Worm (Caenorhabditis elegans): Measurements from ENCODE around the gene B0303.11.
A peak's percentile ranks its signal among the peaks of the same experiment; 100 is the strongest.

Gene B0303.11

DNA sequence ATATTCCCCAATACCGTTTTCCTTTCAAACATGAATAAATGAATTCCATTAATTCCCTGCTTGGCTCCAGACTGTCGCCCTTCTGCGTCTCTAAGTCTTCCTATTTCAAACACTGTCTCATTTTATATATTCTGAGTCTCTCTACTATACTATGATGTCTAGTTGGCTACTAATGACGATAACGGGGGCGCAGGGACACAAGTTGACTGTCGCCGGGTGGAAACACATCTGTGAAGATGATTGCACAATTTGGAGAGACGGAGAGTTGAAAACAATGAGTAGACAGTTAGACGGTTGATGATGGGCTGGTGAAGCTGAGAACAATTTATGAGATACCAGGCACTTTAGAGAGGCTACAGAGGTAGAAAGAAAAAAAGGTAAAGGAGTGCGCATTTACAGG lies 39.3 kb upstream of the B0303.11 start, which contains the start of gene sma-2 (continued):
- TF ChIP-seq irx-1 (tag; optimal IDR thresholded peaks at IDR 0.05) (peak; percentile 10), tbx-2 (tag; optimal IDR thresholded peaks at IDR 0.05) (peak; percentile 81), ceh-90 (tag; optimal IDR thresholded peaks at IDR 0.05) (no peak), mab-9 (GFP tag; IDR thresholded peaks at IDR 0.05) (no peak), swsn-7 (tag; optimal IDR thresholded peaks at IDR 0.05) (peak; percentile 44), pag-3 (tag; optimal IDR thresholded peaks at IDR 0.05; ENCODE audit: borderline replicate concordance, insufficient read depth) (no peak), lin-35 (GFP tag; optimal IDR thresholded peaks at IDR 0.05) (peak; percentile 27 to 78), fkh-10 (GFP tag; optimal IDR thresholded peaks at IDR 0.05) (no peak), unc-30 (tag; optimal IDR thresholded peaks at IDR 0.05) (no peak), rnt-1 (tag; optimal IDR thresholded peaks at IDR 0.05) (peak; percentile 12), zip-4 (GFP tag; optimal IDR thresholded peaks at IDR 0.05) (no peak), hlh-4 (tag; optimal IDR thresholded peaks at IDR 0.05) (no peak), aha-1 (tag; optimal IDR thresholded peaks at IDR 0.05) (no peak), ceh-8 (GFP tag; optimal IDR thresholded peaks at IDR 0.05) (no peak), sox-4 (tag; optimal IDR thresholded peaks at IDR 0.05) (no peak), elt-3 (tag; optimal IDR thresholded peaks at IDR 0.05) (peak in 2 of 6 experiments; percentile 9 to 48), egl-13 (tag; optimal IDR thresholded peaks at IDR 0.05) (no peak), ceh-63 (GFP tag; optimal IDR thresholded peaks at IDR 0.05) (no peak), isw-1 (GFP tag; IDR thresholded peaks at IDR 0.05) (no peak), skn-1 (tag; optimal IDR thresholded peaks at IDR 0.05) (peak; percentile 14), zag-1 (tag; optimal IDR thresholded peaks at IDR 0.05) (no peak), nhr-28 (tag; optimal IDR thresholded peaks at IDR 0.05) (no peak), blmp-1 (tag; optimal IDR thresholded peaks at IDR 0.05) (peak; percentile 84), C04F5.9 (tag; optimal IDR thresholded peaks at IDR 0.05) (no peak), egl-27 (tag; optimal IDR thresholded peaks at IDR 0.05) (no peak), pax-3 (tag; optimal IDR thresholded peaks at IDR 0.05) (no peak), sup-37 (GFP tag; optimal IDR thresholded peaks at IDR 0.05) (no peak), pqm-1 (tag; optimal IDR thresholded peaks at IDR 0.05) (no peak), vab-15 (tag; optimal IDR thresholded peaks at IDR 0.05) (no peak), hpl-2 (GFP tag; optimal IDR thresholded peaks at IDR 0.05) (peak; percentile 53), nhr-71 (tag; optimal IDR thresholded peaks at IDR 0.05) (peak; percentile 77)

ce11 chrIII:8748620-8749019 lies 38.4 kb upstream of the B0303.11 start:
- peak; percentile 85 for TF ChIP-seq elt-2 (tag; optimal IDR thresholded peaks at IDR 0.05)
- peak; percentile 18 for TF ChIP-seq lin-14 (GFP tag; optimal IDR thresholded peaks at IDR 0.05)
- no peak for TF ChIP-seq ceh-90 (tag; optimal IDR thresholded peaks at IDR 0.05)
- TF ChIP-seq mep-1 (tag; optimal IDR thresholded peaks at IDR 0.05): no peak
- TF ChIP-seq egl-13 (tag; optimal IDR thresholded peaks at IDR 0.05): no peak
- peak; percentile 28 for TF ChIP-seq jun-1 (tag; optimal IDR thresholded peaks at IDR 0.05)
- peak; percentile 68 for TF ChIP-seq pqm-1 (tag; optimal IDR thresholded peaks at IDR 0.05)

DNA sequence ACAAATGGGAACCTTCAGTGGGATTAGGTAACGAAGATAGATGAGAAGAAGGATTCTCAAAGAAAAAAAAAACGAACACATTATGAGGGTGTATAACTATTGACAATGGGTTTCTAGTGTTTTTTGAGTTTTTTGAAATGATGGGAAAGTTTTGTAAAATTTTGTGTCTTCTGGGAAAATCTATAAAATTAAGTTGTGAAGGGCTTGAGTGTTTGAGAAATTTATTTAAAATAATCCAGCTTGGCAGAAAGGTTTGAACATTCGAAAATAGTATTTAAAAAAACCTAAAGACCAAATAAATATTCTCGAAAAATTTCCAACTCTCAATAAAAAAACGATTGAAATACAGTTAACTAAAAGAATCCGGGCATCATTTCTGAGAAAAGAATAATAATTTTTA lies 35.0 kb upstream of the B0303.11 start:
- no peak for TF ChIP-seq C04F5.9 (tag; optimal IDR thresholded peaks at IDR 0.05)
- no peak for TF ChIP-seq nhr-12 (tag; optimal IDR thresholded peaks at IDR 0.05)
- no peak for TF ChIP-seq lsy-2 (tag; optimal IDR thresholded peaks at IDR 0.05)
- no peak for TF ChIP-seq mdl-1 (tag; optimal IDR thresholded peaks at IDR 0.05)

ce11 chrIII:8744765-8745164 lies 34.6 kb upstream of the B0303.11 start:
- no peak for TF ChIP-seq efl-3 (GFP tag; optimal IDR thresholded peaks at IDR 0.05)
- no peak for TF ChIP-seq xbp-1 (tag; optimal IDR thresholded peaks at IDR 0.05)
- TF ChIP-seq lin-14 (GFP tag; optimal IDR thresholded peaks at IDR 0.05): peak; percentile 1
- TF ChIP-seq ztf-4 (tag; optimal IDR thresholded peaks at IDR 0.05): no peak

Measured in whole organism, L1 larva.